Worm (Caenorhabditis elegans) whole organism, L3 larva: ENCODE measurements around the gene F32D8.14.

Experiments
- R02D3.7 ChIP-seq: fragments of 150-350 bp; optimal IDR thresholded peaks from 2 replicates; lab custom pipeline; 2014; ENCODE audit warnings: missing biosample characterization, missing genetic modification characterization
- daf-12 ChIP-seq: fragments of 150-350 bp; optimal IDR thresholded peaks from 2 replicates; lab custom pipeline; 2014; ENCODE audit warnings: missing biosample characterization, missing genetic modification reagents, missing genetic modification characterization
- fkh-10 ChIP-seq: sonication (generic microtip); optimal IDR thresholded peaks from 2 replicates; lab custom pipeline; 2017; ENCODE audit warnings: missing biosample characterization, missing genetic modification reagents, missing genetic modification characterization
- nhr-11 ChIP-seq: fragments of 150-350 bp; optimal IDR thresholded peaks from 2 replicates; lab custom pipeline; 2014; ENCODE audit warnings: missing biosample characterization, missing genetic modification characterization
- nhr-12 ChIP-seq: fragments of 150-350 bp; optimal IDR thresholded peaks from 2 replicates; lab custom pipeline; 2014; ENCODE audit warnings: missing biosample characterization, missing genetic modification characterization
- nhr-23 ChIP-seq: fragments of 150-350 bp; optimal IDR thresholded peaks from 2 replicates; lab custom pipeline; 2014; ENCODE audit warnings: missing biosample characterization, missing genetic modification reagents, missing genetic modification characterization
- nhr-237 ChIP-seq: fragments of 150-350 bp; optimal IDR thresholded peaks from 2 replicates; lab custom pipeline; 2014; ENCODE audit warnings: missing biosample characterization, missing genetic modification characterization
- nhr-76 ChIP-seq: fragments of 150-350 bp; sonication (generic microtip); optimal IDR thresholded peaks from 5 replicates; lab custom pipeline; 2014; ENCODE audit warnings: missing biosample characterization, missing genetic modification characterization
- pqm-1 ChIP-seq: fragments of 150-350 bp; optimal IDR thresholded peaks from 2 replicates; lab custom pipeline; 2017; ENCODE audit warnings: missing biosample characterization, missing genetic modification characterization, inconsistent platforms
- skn-1 ChIP-seq: fragments of 150-350 bp; optimal IDR thresholded peaks from 2 replicates; lab custom pipeline; 2014; ENCODE audit warnings: missing biosample characterization, missing genetic modification characterization
- zag-1 ChIP-seq: fragments of 150-350 bp; optimal IDR thresholded peaks from 2 replicates; lab custom pipeline; 2014; ENCODE audit warnings: missing biosample characterization, missing genetic modification characterization
- ztf-11 ChIP-seq: fragments of 150-350 bp; optimal IDR thresholded peaks from 2 replicates; lab custom pipeline; 2014; ENCODE audit warnings: missing biosample characterization, missing genetic modification characterization
- ztf-4 ChIP-seq: fragments of 150-350 bp; optimal IDR thresholded peaks from 2 replicates; lab custom pipeline; 2014; ENCODE audit warnings: missing biosample characterization, missing genetic modification characterization

DNA sequence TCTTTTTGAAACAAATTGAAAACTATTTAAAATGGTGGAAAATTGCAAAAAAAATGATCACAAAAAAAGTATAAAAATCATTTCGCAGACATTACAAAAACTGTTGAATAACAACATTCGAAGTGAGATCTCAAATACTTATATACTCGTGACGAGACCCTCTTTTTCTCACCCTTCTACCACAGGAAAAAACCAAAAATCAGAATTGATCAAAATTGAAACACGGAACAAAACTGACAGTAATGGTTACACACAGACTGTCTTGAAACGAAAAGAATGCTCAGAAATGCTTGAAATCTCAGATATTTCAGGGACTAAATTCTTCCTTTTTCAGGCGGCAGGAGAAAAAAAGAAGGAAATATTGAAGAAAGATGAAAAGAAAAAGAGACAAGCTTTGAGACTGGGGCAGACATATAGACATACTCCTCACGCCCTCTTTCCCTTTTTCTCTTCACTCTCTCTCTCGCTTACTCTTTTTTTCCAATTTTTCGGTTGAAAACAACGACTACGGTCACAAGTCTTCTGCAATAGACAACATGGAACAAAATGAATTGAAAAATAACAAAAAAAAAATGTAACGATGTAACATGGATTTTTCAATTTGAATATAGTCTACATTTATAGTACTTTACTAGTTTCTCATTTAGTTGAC lies 32.9 kb downstream of the F32D8.14 start:
- TF ChIP-seq daf-12: no peak
- no peak for TF ChIP-seq nhr-11 (tag; lab: Kevin White, UChicago)
- TF ChIP-seq ztf-4: no peak
- TF ChIP-seq ztf-11 (tag; lab: Kevin White, UChicago): no peak
- no peak for TF ChIP-seq nhr-76 (tag; lab: Kevin White, UChicago)
- no peak for TF ChIP-seq R02D3.7
- TF ChIP-seq nhr-23: no peak
- no peak for TF ChIP-seq nhr-237 (tag; lab: Kevin White, UChicago)
- no peak for TF ChIP-seq zag-1 (tag; lab: Kevin White, UChicago)
- TF ChIP-seq nhr-12 (tag; lab: Kevin White, UChicago): no peak
- TF ChIP-seq skn-1: no peak
- TF ChIP-seq fkh-10: no peak
- no peak for TF ChIP-seq pqm-1 (tag; lab: Kevin White, UChicago)
